Fruit fly (Drosophila melanogaster) whole organism: ENCODE measurements around the gene 825-Oak.

Experiments
- CG8478 ChIP-seq: fragments of >200 bp; optimal IDR thresholded peaks from 2 replicates; lab custom pipeline; 2018; ENCODE audit warnings: inconsistent platforms
- Dll ChIP-seq: fragments of >200 bp; optimal IDR thresholded peaks from 2 replicates; lab custom pipeline; 2017
- EcR ChIP-seq, 2 experiments: fragments of >200 bp; optimal IDR thresholded peaks; 2 replicates each; lab custom pipeline; 2017; ENCODE audit warnings: missing biosample characterization in 2 of 2, missing genetic modification characterization in 2 of 2, missing genetic modification reagents in 2 of 2
- pan ChIP-seq: fragments of >200 bp; optimal IDR thresholded peaks from 2 replicates; lab custom pipeline; 2017
- psq ChIP-seq: fragments of >200 bp; optimal IDR thresholded peaks from 2 replicates; lab custom pipeline; 2017
- usp ChIP-seq: fragments of >200 bp; optimal IDR thresholded peaks from 2 replicates; lab custom pipeline; 2017; ENCODE audit warnings: missing biosample characterization, missing genetic modification characterization, mixed read lengths

DNA sequence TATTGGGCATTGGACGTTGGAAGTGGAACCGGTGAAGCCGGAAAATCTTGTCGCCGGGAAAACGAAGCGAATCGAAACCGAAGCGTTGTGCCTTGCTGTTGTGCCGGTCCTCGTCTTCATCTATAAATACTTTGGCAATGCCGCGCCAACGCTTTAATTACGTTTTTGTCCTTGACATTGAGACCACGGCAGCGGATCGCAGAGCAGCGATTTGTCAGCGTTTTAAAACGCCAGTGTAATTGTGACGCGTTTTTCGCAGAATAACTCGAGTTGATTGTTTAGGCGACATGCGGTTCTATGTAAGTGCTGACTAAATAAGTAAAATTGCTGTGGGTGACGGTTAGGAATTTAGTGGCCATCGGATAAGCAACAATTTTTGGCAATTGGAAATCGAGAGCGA lies 49.1 kb upstream of the 825-Oak start:
- TF ChIP-seq CG8478 (lab: Kevin White, UChicago) (no peak), pan (no peak), usp (no peak), psq (lab: Kevin White, UChicago) (no peak), Dll (lab: Kevin White, UChicago) (no peak), EcR (GFP tag; optimal IDR thresholded peaks at IDR 0.05; lab: Kevin White, UChicago) (no peak)
